Worm (Caenorhabditis elegans) whole organism, L3 larva: Measurements from ENCODE around the gene F26F4.12.

ENCODE experiments used
- R02D3.7 ChIP-seq: fragments of 150-350 bp; optimal IDR thresholded peaks from 2 replicates; lab custom pipeline; 2014; ENCODE audit warnings: missing biosample characterization, missing genetic modification characterization
- aly-2 ChIP-seq: fragments of 150-350 bp; optimal IDR thresholded peaks from 2 replicates; lab custom pipeline; 2014; ENCODE audit warnings: missing biosample characterization, missing genetic modification characterization
- ama-1 ChIP-seq: fragments of 150-350 bp; optimal IDR thresholded peaks from 2 replicates; lab custom pipeline; 2018
- ceh-16 ChIP-seq: sonication (generic microtip); optimal IDR thresholded peaks from 2 replicates; lab custom pipeline; 2017; ENCODE audit warnings: missing biosample characterization, missing genetic modification characterization
- ceh-28 ChIP-seq: fragments of 150-350 bp; optimal IDR thresholded peaks from 2 replicates; lab custom pipeline; 2014; ENCODE audit warnings: missing biosample characterization, missing genetic modification reagents, missing genetic modification characterization
- ceh-82 ChIP-seq: fragments of 150-350 bp; optimal IDR thresholded peaks from 2 replicates; lab custom pipeline; 2014; ENCODE audit warnings: missing biosample characterization, missing genetic modification characterization
- ceh-9 ChIP-seq: sonication (generic microtip); optimal IDR thresholded peaks from 2 replicates; lab custom pipeline; 2018; ENCODE audit warnings: missing biosample characterization, missing genetic modification characterization
- daf-12 ChIP-seq: fragments of 150-350 bp; optimal IDR thresholded peaks from 2 replicates; lab custom pipeline; 2014; ENCODE audit warnings: missing biosample characterization, missing genetic modification reagents, missing genetic modification characterization
- egl-27 ChIP-seq: sonication (generic microtip); optimal IDR thresholded peaks from 4 replicates; lab custom pipeline; 2017; ENCODE audit warnings: missing biosample characterization, missing genetic modification reagents, missing genetic modification characterization
- egl-5 ChIP-seq: fragments of 150-350 bp; optimal IDR thresholded peaks from 2 replicates; lab custom pipeline; 2017; ENCODE audit warnings: missing biosample characterization, missing genetic modification reagents, missing genetic modification characterization, inconsistent platforms
- elt-1 ChIP-seq: fragments of 150-350 bp; optimal IDR thresholded peaks from 2 replicates; lab custom pipeline; 2014; ENCODE audit warnings: missing biosample characterization, missing genetic modification characterization
- elt-3 ChIP-seq, 3 experiments: fragments of 150-350 bp in 1 of 3; sonication (generic microtip) in 2 of 3; optimal IDR thresholded peaks; 2 replicates in 2 of 3; 4 replicates in 1 of 3; lab custom pipeline; 2014 to 2017; ENCODE audit warnings: missing biosample characterization in 3 of 3, missing genetic modification characterization in 3 of 3
- eor-1 ChIP-seq, 2 experiments: fragments of 150-350 bp; optimal IDR thresholded peaks; 2 replicates each; lab custom pipeline; 2014 to 2018; ENCODE audit warnings: missing biosample characterization in 2 of 2, missing genetic modification characterization in 2 of 2
- fkh-10 ChIP-seq: sonication (generic microtip); optimal IDR thresholded peaks from 2 replicates; lab custom pipeline; 2017; ENCODE audit warnings: missing biosample characterization, missing genetic modification reagents, missing genetic modification characterization
- fos-1 ChIP-seq: fragments of 150-350 bp; optimal IDR thresholded peaks from 2 replicates; lab custom pipeline; 2014; ENCODE audit warnings: missing biosample characterization, missing genetic modification characterization
- hmg-11 ChIP-seq: sonication (generic microtip); optimal IDR thresholded peaks from 2 replicates; lab custom pipeline; 2016; ENCODE audit warnings: missing genetic modification characterization, missing compliant biosample characterization
- jun-1 ChIP-seq: fragments of 150-350 bp; optimal IDR thresholded peaks from 2 replicates; lab custom pipeline; 2014; ENCODE audit warnings: missing biosample characterization, missing genetic modification reagents, missing genetic modification characterization
- lin-15B ChIP-seq: fragments of 150-350 bp; optimal IDR thresholded peaks from 2 replicates; lab custom pipeline; 2014; ENCODE audit warnings: missing biosample characterization, missing genetic modification characterization
- lin-39 ChIP-seq: fragments of 150-350 bp; optimal IDR thresholded peaks from 2 replicates; lab custom pipeline; 2018; ENCODE audit warnings: missing biosample characterization, missing genetic modification reagents, missing genetic modification characterization
- lsy-12 ChIP-seq: sonication (generic microtip); optimal IDR thresholded peaks from 2 replicates; lab custom pipeline; 2016; ENCODE audit warnings: mild to moderate bottlenecking, missing genetic modification characterization, missing compliant biosample characterization
- mdl-1 ChIP-seq: fragments of 150-350 bp; optimal IDR thresholded peaks from 2 replicates; lab custom pipeline; 2014; ENCODE audit warnings: missing biosample characterization, missing genetic modification characterization
- nfya-1 ChIP-seq: sonication (generic microtip); optimal IDR thresholded peaks from 2 replicates; lab custom pipeline; 2017; ENCODE audit warnings: missing genetic modification characterization, mild to moderate bottlenecking, missing compliant biosample characterization, antibody characterized with exemption, moderate library complexity; ENCODE audit not compliant: insufficient read depth
- nhr-11 ChIP-seq: fragments of 150-350 bp; optimal IDR thresholded peaks from 2 replicates; lab custom pipeline; 2014; ENCODE audit warnings: missing biosample characterization, missing genetic modification characterization
- nhr-12 ChIP-seq: fragments of 150-350 bp; optimal IDR thresholded peaks from 2 replicates; lab custom pipeline; 2014; ENCODE audit warnings: missing biosample characterization, missing genetic modification characterization
- nhr-23 ChIP-seq: fragments of 150-350 bp; optimal IDR thresholded peaks from 2 replicates; lab custom pipeline; 2014; ENCODE audit warnings: missing biosample characterization, missing genetic modification reagents, missing genetic modification characterization
- nhr-237 ChIP-seq: fragments of 150-350 bp; optimal IDR thresholded peaks from 2 replicates; lab custom pipeline; 2014; ENCODE audit warnings: missing biosample characterization, missing genetic modification characterization
- nhr-28 ChIP-seq: fragments of 150-350 bp; optimal IDR thresholded peaks from 2 replicates; lab custom pipeline; 2014; ENCODE audit warnings: missing biosample characterization, missing genetic modification characterization
- nhr-43 ChIP-seq: sonication (generic microtip); optimal IDR thresholded peaks from 2 replicates; lab custom pipeline; 2016; ENCODE audit warnings: mild to moderate bottlenecking, missing genetic modification characterization, missing compliant biosample characterization; ENCODE audit not compliant: poor library complexity, severe bottlenecking
- nhr-77 ChIP-seq: fragments of 150-350 bp; optimal IDR thresholded peaks from 2 replicates; lab custom pipeline; 2014; ENCODE audit warnings: missing biosample characterization, missing genetic modification characterization
- pha-4 ChIP-seq: fragments of 150-350 bp; optimal IDR thresholded peaks from 2 replicates; lab custom pipeline; 2014; ENCODE audit warnings: missing biosample characterization, missing genetic modification reagents, missing genetic modification characterization
- sea-2 ChIP-seq: fragments of 150-350 bp; sonication (generic microtip); optimal IDR thresholded peaks from 4 replicates; lab custom pipeline; 2014; ENCODE audit warnings: missing biosample characterization, missing genetic modification reagents, missing genetic modification characterization
- snpc-4 ChIP-seq: fragments of 150-350 bp; optimal IDR thresholded peaks from 2 replicates; lab custom pipeline; 2014; ENCODE audit warnings: missing biosample characterization, missing genetic modification characterization
- unc-39 ChIP-seq: sonication (generic microtip); optimal IDR thresholded peaks from 4 replicates; lab custom pipeline; 2017; ENCODE audit warnings: missing biosample characterization, missing genetic modification characterization
- unc-62 ChIP-seq: fragments of 150-350 bp; sonication (generic microtip); optimal IDR thresholded peaks from 4 replicates; lab custom pipeline; 2014; ENCODE audit warnings: missing biosample characterization, missing genetic modification reagents, missing genetic modification characterization
- ztf-11 ChIP-seq: fragments of 150-350 bp; optimal IDR thresholded peaks from 2 replicates; lab custom pipeline; 2014; ENCODE audit warnings: missing biosample characterization, missing genetic modification characterization

The F26F4.12 gene

ce11 chrIII:4924134-4924533 lies 14.3 kb upstream of the F26F4.12 start:
- no peak for TF ChIP-seq snpc-4 (tag; lab: Kevin White, UChicago)
- no peak for TF ChIP-seq hmg-11 (tag; lab: Kevin White, UChicago)
- TF ChIP-seq egl-5 (tag; lab: Kevin White, UChicago) = no peak
- no peak for TF ChIP-seq daf-12 (tag; lab: Kevin White, UChicago)
- no peak for TF ChIP-seq nhr-28 (tag; lab: Kevin White, UChicago)
- TF ChIP-seq ama-1 = no peak
- TF ChIP-seq eor-1 (tag; optimal IDR thresholded peaks at IDR 0.05; lab: Kevin White, UChicago) = no peak
- TF ChIP-seq ceh-28 (tag; lab: Kevin White, UChicago) = no peak
- no peak for TF ChIP-seq jun-1 (tag; lab: Kevin White, UChicago)
- no peak for TF ChIP-seq fkh-10 (GFP tag; lab: Kevin White, UChicago)
- no peak for TF ChIP-seq sea-2 (GFP tag; lab: Kevin White, UChicago)
- TF ChIP-seq ztf-11 (tag; lab: Kevin White, UChicago) = no peak
- TF ChIP-seq nhr-237 (tag; lab: Kevin White, UChicago) = no peak
- TF ChIP-seq aly-2 (tag; lab: Kevin White, UChicago) = no peak
- no peak for TF ChIP-seq ceh-9
- no peak for TF ChIP-seq unc-62 (GFP tag; lab: Kevin White, UChicago)
- no peak for TF ChIP-seq lin-15B
- TF ChIP-seq elt-3 (tag; optimal IDR thresholded peaks at IDR 0.05; lab: Kevin White, UChicago) = no peak
- TF ChIP-seq lin-39 (tag; lab: Kevin White, UChicago) = no peak
- TF ChIP-seq fos-1 (tag; lab: Kevin White, UChicago) = no peak

- TF ChIP-seq nfya-1 = peak; percentile 28
- TF ChIP-seq nhr-43 (tag; lab: Kevin White, UChicago) = peak; percentile 71
- TF ChIP-seq lin-39 (tag; lab: Kevin White, UChicago) = peak; percentile 6
These were observed 12.2 kb upstream of the F26F4.12 start, which contains the start of gene mmab-1 for ce11 chrIII:4922020-4922419. TSS of gene mmab-1 (minus strand) at chrIII:4922114.

- TF ChIP-seq egl-27 (tag; lab: Kevin White, UChicago) (no peak), mdl-1 (tag; lab: Kevin White, UChicago) (no peak), R02D3.7 (tag; lab: Kevin White, UChicago) (no peak), daf-12 (tag; lab: Kevin White, UChicago) (no peak), ceh-82 (tag; lab: Kevin White, UChicago) (no peak), pha-4 (tag; lab: Kevin White, UChicago) (no peak), nhr-11 (tag; lab: Kevin White, UChicago) (no peak), hmg-11 (tag; lab: Kevin White, UChicago) (no peak), ceh-28 (tag; lab: Kevin White, UChicago) (no peak), egl-5 (tag; lab: Kevin White, UChicago) (no peak), jun-1 (tag; lab: Kevin White, UChicago) (no peak), ceh-16 (no peak), elt-1 (tag; lab: Kevin White, UChicago) (no peak)
These were observed 10.4 kb upstream of the F26F4.12 start, which contains the start of gene ula-1 for ce11 chrIII:4920221-4920620. TSS of gene ula-1 (minus strand) at chrIII:4920321.

- TF ChIP-seq lsy-12 (tag; lab: Kevin White, UChicago) = no peak
- no peak for TF ChIP-seq ceh-9
- no peak for TF ChIP-seq nhr-12
- no peak for TF ChIP-seq nhr-23 (tag; lab: Kevin White, UChicago)
- no peak for TF ChIP-seq unc-39
- TF ChIP-seq nhr-237 (tag; lab: Kevin White, UChicago) = no peak
- TF ChIP-seq mdl-1 (tag; lab: Kevin White, UChicago) = no peak
- TF ChIP-seq nhr-77 = no peak
These were observed 9.1 kb upstream of the F26F4.12 start for ce11 chrIII:4918906-4919305.
